Worm (Caenorhabditis elegans) whole organism, young adult: ENCODE results near the gene R05G6.9.

Experiments
- B0261.1 ChIP-seq: sonication (generic microtip); optimal IDR thresholded peaks from 2 replicates; lab custom pipeline; 2016; ENCODE audit warnings: mild to moderate bottlenecking, missing genetic modification characterization, moderate library complexity, missing compliant biosample characterization
- B0336.3 ChIP-seq: fragments of 200-800 bp; sonication (Bioruptor generic); IDR thresholded peaks from 2 replicates; pipeline ENCODE4 v1.3.6; 2022; ENCODE audit warnings: missing genetic modification characterization, missing compliant biosample characterization
- C17E4.6 ChIP-seq: fragments of 200-800 bp; sonication (Bioruptor generic); IDR thresholded peaks from 2 replicates; pipeline ENCODE4 v1.3.6; 2022; ENCODE audit warnings: missing genetic modification reagents, missing genetic modification characterization, missing compliant biosample characterization
- D2030.7 ChIP-seq: fragments of 200-800 bp; sonication (Bioruptor generic); IDR thresholded peaks from 2 replicates; pipeline ENCODE4 v1.3.6; 2022; ENCODE audit warnings: missing genetic modification reagents, missing genetic modification characterization, missing compliant biosample characterization
- F10E7.11 ChIP-seq: sonication (generic microtip); optimal IDR thresholded peaks from 2 replicates; lab custom pipeline; 2017; ENCODE audit warnings: mild to moderate bottlenecking, missing genetic modification characterization, moderate library complexity, missing compliant biosample characterization
- F33H1.4 ChIP-seq: fragments of 200-800 bp; sonication (Bioruptor generic); IDR thresholded peaks from 2 replicates; pipeline ENCODE4 v1.3.6; 2022; ENCODE audit warnings: missing genetic modification reagents, missing genetic modification characterization, missing compliant biosample characterization
- F49E8.2 ChIP-seq: sonication (generic microtip); optimal IDR thresholded peaks from 3 replicates; lab custom pipeline; 2017; ENCODE audit warnings: missing genetic modification characterization, mild to moderate bottlenecking, missing compliant biosample characterization, antibody characterized with exemption, moderate library complexity; ENCODE audit not compliant: insufficient read depth
- F55B11.4 ChIP-seq: sonication (generic microtip); optimal IDR thresholded peaks from 2 replicates; lab custom pipeline; 2016; ENCODE audit warnings: missing compliant biosample characterization, missing genetic modification characterization, borderline replicate concordance; ENCODE audit not compliant: insufficient read depth
- Y53F4B.3 ChIP-seq: fragments of 200-800 bp; sonication (Bioruptor generic); IDR thresholded peaks from 2 replicates; pipeline ENCODE4 v1.3.6; 2022; ENCODE audit warnings: missing genetic modification reagents, missing genetic modification characterization, missing compliant biosample characterization
- Y53G8AR.9 ChIP-seq: fragments of 200-800 bp; sonication (Bioruptor generic); conservative IDR thresholded peaks from 2 replicates; pipeline ENCODE4 v1.3.6; 2022; ENCODE audit warnings: missing genetic modification reagents, missing genetic modification characterization, missing compliant biosample characterization
- Y79H2A.3 ChIP-seq: fragments of 200-800 bp; sonication (Bioruptor generic); conservative IDR thresholded peaks from 2 replicates; pipeline ENCODE4 v1.3.6; 2022; ENCODE audit warnings: missing genetic modification reagents, missing genetic modification characterization, missing compliant biosample characterization
- Y95B8A.8 ChIP-seq: fragments of 200-800 bp; sonication (Bioruptor generic); IDR thresholded peaks from 2 replicates; pipeline ENCODE4 v1.3.6; 2022; ENCODE audit warnings: missing genetic modification reagents, missing genetic modification characterization, missing compliant biosample characterization
- ZK185.1 ChIP-seq: sonication (generic microtip); optimal IDR thresholded peaks from 2 replicates; lab custom pipeline; 2016; ENCODE audit warnings: mild to moderate bottlenecking, missing genetic modification characterization, missing compliant biosample characterization; ENCODE audit not compliant: poor library complexity, severe bottlenecking
- akir-1 ChIP-seq: fragments of 200-800 bp; sonication (Bioruptor generic); optimal IDR thresholded peaks from 2 replicates; lab custom pipeline; 2018; ENCODE audit warnings: mild to moderate bottlenecking, missing genetic modification characterization, moderate library complexity, missing compliant biosample characterization
- cebp-2 ChIP-seq: fragments of 200-800 bp; sonication (Bioruptor generic); IDR thresholded peaks from 2 replicates; pipeline ENCODE4 v1.3.6; 2022; ENCODE audit warnings: missing genetic modification characterization, missing compliant biosample characterization
- ceh-27 ChIP-seq: fragments of 200-800 bp; sonication (Bioruptor generic); optimal IDR thresholded peaks from 2 replicates; lab custom pipeline; 2018; ENCODE audit warnings: mild to moderate bottlenecking, missing genetic modification characterization, moderate library complexity, missing compliant biosample characterization
- ceh-40 ChIP-seq: fragments of 200-800 bp; sonication (Bioruptor generic); IDR thresholded peaks from 2 replicates; pipeline ENCODE4 v1.3.6; 2022; ENCODE audit warnings: missing genetic modification characterization, missing compliant biosample characterization
- ceh-58 ChIP-seq: fragments of 200-800 bp; sonication (Bioruptor generic); IDR thresholded peaks from 2 replicates; pipeline ENCODE4 v1.3.6; 2022; ENCODE audit warnings: missing genetic modification characterization, missing compliant biosample characterization
- efl-1 ChIP-seq: fragments of 150-350 bp; optimal IDR thresholded peaks from 2 replicates; lab custom pipeline; 2014; ENCODE audit warnings: missing biosample characterization, missing genetic modification reagents, missing genetic modification characterization
- egl-44 ChIP-seq: fragments of 200-800 bp; sonication (Bioruptor generic); IDR thresholded peaks from 2 replicates; pipeline ENCODE4 v1.3.6; 2022; ENCODE audit warnings: missing genetic modification reagents, missing genetic modification characterization, missing compliant biosample characterization
- egrh-3 ChIP-seq: fragments of 200-800 bp; sonication (Bioruptor generic); IDR thresholded peaks from 2 replicates; pipeline ENCODE4 v1.3.6; 2022; ENCODE audit warnings: missing genetic modification reagents, missing genetic modification characterization, missing compliant biosample characterization
- ets-4 ChIP-seq: fragments of 200-800 bp; sonication (Bioruptor generic); optimal IDR thresholded peaks from 2 replicates; lab custom pipeline; 2018; ENCODE audit warnings: mild to moderate bottlenecking, missing genetic modification characterization, missing compliant biosample characterization
- hmg-1.2 ChIP-seq: fragments of 200-800 bp; sonication (Bioruptor generic); IDR thresholded peaks from 2 replicates; pipeline ENCODE4 v1.3.6; 2022; ENCODE audit warnings: missing genetic modification reagents, missing genetic modification characterization, missing compliant biosample characterization
- lin-26 ChIP-seq: fragments of 200-800 bp; sonication (Bioruptor generic); IDR thresholded peaks from 2 replicates; pipeline ENCODE4 v1.3.6; 2022; ENCODE audit warnings: missing genetic modification reagents, missing genetic modification characterization, missing compliant biosample characterization
- lin-40 ChIP-seq: sonication (generic microtip); optimal IDR thresholded peaks from 2 replicates; lab custom pipeline; 2016; ENCODE audit warnings: missing genetic modification characterization, mild to moderate bottlenecking, missing compliant biosample characterization, missing genotype, missing genetic modification reagents
- lir-1 ChIP-seq: fragments of 200-800 bp; sonication (Bioruptor generic); conservative IDR thresholded peaks from 2 replicates; pipeline ENCODE4 v1.3.6; 2022; ENCODE audit warnings: missing genetic modification reagents, missing genetic modification characterization, missing compliant biosample characterization
- lsl-1 ChIP-seq: fragments of 200-800 bp; sonication (Bioruptor generic); optimal IDR thresholded peaks from 2 replicates; lab custom pipeline; 2018; ENCODE audit warnings: mild to moderate bottlenecking, missing genetic modification characterization, moderate library complexity, missing compliant biosample characterization
- lsy-27 ChIP-seq: sonication (generic microtip); optimal IDR thresholded peaks from 2 replicates; lab custom pipeline; 2017; ENCODE audit warnings: missing genetic modification characterization, mild to moderate bottlenecking, missing compliant biosample characterization, antibody characterized with exemption, missing genotype, borderline replicate concordance; ENCODE audit not compliant: insufficient read depth
- madf-3 ChIP-seq: fragments of 200-800 bp; sonication (Bioruptor generic); IDR thresholded peaks from 2 replicates; pipeline ENCODE4 v1.3.6; 2022; ENCODE audit warnings: missing genetic modification reagents, missing genetic modification characterization, missing compliant biosample characterization
- madf-6 ChIP-seq: fragments of 200-800 bp; sonication (Bioruptor generic); IDR thresholded peaks from 2 replicates; pipeline ENCODE4 v1.3.6; 2022; ENCODE audit warnings: missing genetic modification reagents, missing genetic modification characterization, missing compliant biosample characterization
- nfya-1 ChIP-seq: sonication (generic microtip); optimal IDR thresholded peaks from 2 replicates; lab custom pipeline; 2017; ENCODE audit warnings: antibody characterized with exemption, missing compliant biosample characterization, missing genetic modification characterization, borderline replicate concordance; ENCODE audit not compliant: insufficient read depth
- nhr-120 ChIP-seq: fragments of 200-800 bp; sonication (Bioruptor generic); IDR thresholded peaks from 2 replicates; pipeline ENCODE4 v1.3.6; 2022; ENCODE audit warnings: missing genetic modification characterization, missing compliant biosample characterization
- nhr-27 ChIP-seq: fragments of 200-800 bp; sonication (Bioruptor generic); optimal IDR thresholded peaks from 2 replicates; lab custom pipeline; 2018; ENCODE audit warnings: mild to moderate bottlenecking, missing genetic modification characterization, moderate library complexity, missing compliant biosample characterization
- nhr-90 ChIP-seq: sonication (generic microtip); optimal IDR thresholded peaks from 2 replicates; lab custom pipeline; 2016; ENCODE audit warnings: missing genotype, mild to moderate bottlenecking, missing genetic modification characterization, missing compliant biosample characterization
- pbrm-1 ChIP-seq: fragments of 200-800 bp; sonication (Bioruptor generic); IDR thresholded peaks from 2 replicates; pipeline ENCODE4 v1.3.6; 2022; ENCODE audit warnings: missing genetic modification reagents, missing genetic modification characterization, missing compliant biosample characterization
- rec-8 ChIP-seq, 2 experiments: sonication (generic microtip); optimal IDR thresholded peaks; 2 replicates each; lab custom pipeline; 2016; ENCODE audit warnings: mild to moderate bottlenecking in 2 of 2, missing genetic modification characterization in 2 of 2, missing genetic modification reagents in 2 of 2, missing genotype in 2 of 2, missing biosample characterization in 1 of 2, missing compliant biosample characterization in 1 of 2, moderate library complexity in 1 of 2
- rpc-1 ChIP-seq, 2 experiments: fragments of 150-350 bp in 1 of 2; sonication (generic microtip) in 1 of 2; optimal IDR thresholded peaks; 2 replicates each; lab custom pipeline; 2014 to 2018; ENCODE audit warnings: missing biosample characterization in 1 of 2, missing genetic modification characterization in 1 of 2, missing genetic modification reagents in 1 of 2, missing genotype in 1 of 2
- sdz-38 ChIP-seq: sonication (generic microtip); optimal IDR thresholded peaks from 2 replicates; lab custom pipeline; 2016; ENCODE audit warnings: missing genotype, missing genetic modification characterization, missing compliant biosample characterization
- snpc-1.3 ChIP-seq: sonication (generic microtip); optimal IDR thresholded peaks from 2 replicates; lab custom pipeline; 2017; ENCODE audit warnings: missing genetic modification characterization, mild to moderate bottlenecking, missing compliant biosample characterization, antibody characterized with exemption, moderate library complexity, missing genotype, missing genetic modification reagents; ENCODE audit not compliant: insufficient read depth
- unc-130 ChIP-seq: sonication (generic microtip); optimal IDR thresholded peaks from 2 replicates; lab custom pipeline; 2016; ENCODE audit warnings: missing genetic modification reagents, missing genetic modification characterization, missing compliant biosample characterization
- ztf-18 ChIP-seq: sonication (generic microtip); optimal IDR thresholded peaks from 2 replicates; lab custom pipeline; 2016; ENCODE audit warnings: missing genotype, mild to moderate bottlenecking, missing genetic modification characterization, missing compliant biosample characterization
- ztf-22 ChIP-seq: fragments of 200-800 bp; sonication (Bioruptor generic); optimal IDR thresholded peaks from 2 replicates; lab custom pipeline; 2018; ENCODE audit warnings: mild to moderate bottlenecking, missing genetic modification characterization, moderate library complexity, missing compliant biosample characterization
- ztf-3 ChIP-seq: fragments of 200-800 bp; sonication (Bioruptor generic); optimal IDR thresholded peaks from 2 replicates; lab custom pipeline; 2018; ENCODE audit warnings: mild to moderate bottlenecking, missing genetic modification characterization, missing compliant biosample characterization

The R05G6.9 gene

DNA sequence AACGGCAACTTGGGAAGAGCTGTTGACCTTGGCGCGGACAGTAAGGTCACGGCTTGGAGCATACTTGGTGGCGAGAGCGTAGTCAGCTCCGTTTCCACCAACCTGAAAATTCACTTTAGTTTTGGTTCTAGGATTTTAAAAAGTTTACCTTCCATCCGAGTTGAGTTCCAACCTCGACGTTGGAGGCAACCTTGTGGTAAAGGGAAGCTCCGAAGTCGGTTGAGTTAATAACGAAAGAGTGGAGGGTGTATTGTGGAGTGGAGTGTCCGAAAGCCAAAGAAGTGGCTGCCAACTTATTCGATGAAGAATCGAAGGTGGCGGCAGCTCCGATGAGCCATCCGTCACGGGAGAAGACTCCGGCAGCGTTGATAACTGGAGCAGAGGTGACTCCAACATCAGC, 9.4 kb downstream of the R05G6.9 start:
- TF ChIP-seq F33H1.4 (GFP tag; lab: Robert Waterston, UW) (no peak), Y79H2A.3 (GFP tag; lab: Robert Waterston, UW) (no peak), C17E4.6 (GFP tag; lab: Robert Waterston, UW) (no peak), madf-3 (GFP tag; lab: Robert Waterston, UW) (no peak), sdz-38 (no peak), Y53G8AR.9 (GFP tag; lab: Robert Waterston, UW) (0 out of 2 replicates have a peak, but pooled peaks have one; percentile 46), efl-1 (GFP tag; lab: Kevin White, UChicago) (no peak), nhr-120 (GFP tag; lab: Robert Waterston, UW) (no peak), ZK185.1 (tag; lab: Kevin White, UChicago) (no peak), ztf-3 (GFP tag; lab: Kevin White, UChicago) (no peak), akir-1 (no peak), lir-1 (GFP tag; lab: Robert Waterston, UW) (no peak), hmg-1.2 (GFP tag; lab: Robert Waterston, UW) (0 out of 2 replicates have a peak, but pooled peaks have one; percentile 6), pbrm-1 (GFP tag; lab: Robert Waterston, UW) (0 out of 2 replicates have a peak, but pooled peaks have one; percentile 25), F10E7.11 (tag; lab: Kevin White, UChicago) (no peak), lsl-1 (GFP tag; lab: Kevin White, UChicago) (no peak), egrh-3 (GFP tag; lab: Robert Waterston, UW) (no peak), ets-4 (GFP tag; lab: Kevin White, UChicago) (peak; percentile 5), madf-6 (0 out of 2 replicates have a peak, but pooled peaks have one; percentile 9), rpc-1 (optimal IDR thresholded peaks at IDR 0.05; lab: Kevin White, UChicago) (no peak), rpc-1 (tag; optimal IDR thresholded peaks at IDR 0.05; lab: Kevin White, UChicago) (no peak), nhr-90 (no peak)

DNA sequence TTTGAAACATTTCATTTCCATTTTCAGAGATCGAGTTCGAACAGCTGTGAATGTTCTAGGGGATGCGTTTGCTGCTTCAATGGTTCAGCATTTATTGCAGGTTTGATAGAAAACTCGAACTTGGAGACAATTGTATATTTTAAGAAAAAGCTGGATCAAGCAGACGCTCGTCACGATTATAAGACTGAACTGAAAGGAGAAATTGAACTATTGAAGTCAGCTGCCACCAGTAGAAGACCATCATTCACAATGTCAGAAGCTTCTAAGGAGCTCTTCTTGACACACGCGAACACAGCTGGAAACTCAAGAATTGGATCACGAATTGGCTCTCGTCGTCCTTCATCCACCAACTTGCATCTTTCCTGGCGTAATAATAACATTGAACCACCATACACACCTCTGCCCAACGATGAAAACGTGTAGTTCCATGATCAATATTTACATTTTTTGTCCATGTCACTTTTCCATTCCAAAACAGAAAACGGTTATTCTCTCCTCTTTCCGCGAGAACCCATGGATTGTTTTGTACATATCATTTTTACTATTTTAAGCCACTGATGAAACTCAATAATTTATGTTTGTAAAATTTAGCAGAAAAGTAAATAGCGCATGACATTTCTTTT, 10.1 kb downstream of the R05G6.9 start:
- TF ChIP-seq madf-3 (GFP tag; lab: Robert Waterston, UW) = peak; percentile 81; the same call in 1 of the 2 replicates
- no peak for TF ChIP-seq egl-44 (GFP tag; lab: Robert Waterston, UW)
- peak; percentile 78 for TF ChIP-seq snpc-1.3 (tag; lab: Kevin White, UChicago)
- TF ChIP-seq lsy-27 (tag; lab: Kevin White, UChicago) = no peak
- TF ChIP-seq ztf-22 (GFP tag; lab: Kevin White, UChicago) = peak; percentile 70
- no peak for TF ChIP-seq ceh-58 (GFP tag; lab: Robert Waterston, UW)
- no peak for TF ChIP-seq F55B11.4 (tag; lab: Kevin White, UChicago)
- TF ChIP-seq ztf-18 (tag; lab: Kevin White, UChicago) = no peak
- peak; percentile 79; the same call in 1 of the 2 replicates for TF ChIP-seq cebp-2
- TF ChIP-seq B0336.3 (GFP tag; lab: Robert Waterston, UW) = peak; percentile 86
- no peak for TF ChIP-seq efl-1 (GFP tag; lab: Kevin White, UChicago)
- TF ChIP-seq rec-8 (tag; optimal IDR thresholded peaks at IDR 0.05; lab: Kevin White, UChicago) = peak in 1 of 2 experiments; percentile 18
- peak; percentile 55; the same call in 1 of the 2 replicates for TF ChIP-seq lin-26 (GFP tag; lab: Robert Waterston, UW)
- peak; percentile 35 for TF ChIP-seq lin-40 (tag; lab: Kevin White, UChicago)
- peak; percentile 54 for TF ChIP-seq nhr-27 (tag; lab: Kevin White, UChicago)
- TF ChIP-seq ceh-40 (GFP tag; lab: Robert Waterston, UW) = no peak
- peak; percentile 34; the same call in 1 of the 2 replicates for TF ChIP-seq D2030.7 (GFP tag; lab: Robert Waterston, UW)
- no peak for TF ChIP-seq B0261.1 (tag; lab: Kevin White, UChicago)
- TF ChIP-seq F49E8.2 (tag; lab: Kevin White, UChicago) = peak; percentile 59
- no peak for TF ChIP-seq nfya-1 (tag; lab: Kevin White, UChicago)
- 0 out of 2 replicates have a peak, but pooled peaks have one; percentile 46 for TF ChIP-seq Y79H2A.3 (GFP tag; lab: Robert Waterston, UW)
- TF ChIP-seq Y53F4B.3 = no peak
- TF ChIP-seq ceh-27 = no peak
- peak; percentile 73 for TF ChIP-seq Y95B8A.8 (GFP tag; lab: Robert Waterston, UW)
- peak; percentile 19; the same call in 1 of the 2 replicates for TF ChIP-seq lir-1 (GFP tag; lab: Robert Waterston, UW)
- peak; percentile 48 for TF ChIP-seq madf-6
- peak; percentile 20 for TF ChIP-seq unc-130 (GFP tag; lab: Kevin White, UChicago)
